Worm (Caenorhabditis elegans) whole organism, early embryonic: ENCODE data around the gene H20E11.3.

ENCODE experiments used
- B0310.2 ChIP-seq: sonication (generic microtip); optimal IDR thresholded peaks from 2 replicates; lab custom pipeline; 2016; ENCODE audit warnings: mild to moderate bottlenecking, missing genetic modification characterization, missing compliant biosample characterization
- F13C5.2 ChIP-seq: sonication (generic microtip); optimal IDR thresholded peaks from 2 replicates; lab custom pipeline; 2017; ENCODE audit warnings: mild to moderate bottlenecking, missing genetic modification characterization, inconsistent platforms, missing compliant biosample characterization
- aly-1 ChIP-seq: sonication (generic microtip); optimal IDR thresholded peaks from 2 replicates; lab custom pipeline; 2016; ENCODE audit warnings: missing genetic modification characterization, missing compliant biosample characterization
- ama-1 ChIP-seq: fragments of 150-350 bp; optimal IDR thresholded peaks from 2 replicates; lab custom pipeline; 2014
- ceh-13 ChIP-seq: fragments of 200-800 bp; sonication (Bioruptor generic); optimal IDR thresholded peaks from 2 replicates; lab custom pipeline; 2018; ENCODE audit warnings: mild to moderate bottlenecking, missing genetic modification characterization, missing compliant biosample characterization
- ceh-36 ChIP-seq: sonication (generic microtip); optimal IDR thresholded peaks from 2 replicates; lab custom pipeline; 2016; ENCODE audit warnings: missing genetic modification characterization, inconsistent platforms, missing compliant biosample characterization
- ets-7 ChIP-seq: sonication (generic microtip); optimal IDR thresholded peaks from 2 replicates; lab custom pipeline; 2016; ENCODE audit warnings: missing genotype, missing genetic modification characterization, missing compliant biosample characterization
- flt-1 ChIP-seq: fragments of 200-800 bp; sonication (Bioruptor generic); IDR thresholded peaks from 2 replicates; pipeline ENCODE4 v1.3.6; 2022; ENCODE audit warnings: missing genetic modification characterization, missing compliant biosample characterization
- hmbx-1 ChIP-seq: sonication (generic microtip); optimal IDR thresholded peaks from 2 replicates; lab custom pipeline; 2016; ENCODE audit warnings: mild to moderate bottlenecking, missing genetic modification characterization, missing compliant biosample characterization
- hmg-4 ChIP-seq: fragments of 200-800 bp; sonication (Bioruptor generic); optimal IDR thresholded peaks from 2 replicates; lab custom pipeline; 2018; ENCODE audit warnings: mild to moderate bottlenecking, missing genetic modification characterization, missing compliant biosample characterization
- hnd-1 ChIP-seq: sonication (generic microtip); optimal IDR thresholded peaks from 2 replicates; lab custom pipeline; 2016; ENCODE audit warnings: missing genetic modification characterization, missing compliant biosample characterization
- pes-1 ChIP-seq: fragments of 200-800 bp; sonication (Bioruptor generic); IDR thresholded peaks from 2 replicates; pipeline ENCODE4 v1.3.6; 2022; ENCODE audit warnings: missing genetic modification reagents, missing genetic modification characterization, missing compliant biosample characterization
- scrt-1 ChIP-seq: fragments of 200-800 bp; sonication (Bioruptor generic); IDR thresholded peaks from 2 replicates; pipeline ENCODE4 v1.3.6; 2022; ENCODE audit warnings: missing genetic modification characterization, missing compliant biosample characterization
- sea-1 ChIP-seq: fragments of 200-800 bp; sonication (Bioruptor generic); conservative IDR thresholded peaks from 2 replicates; pipeline ENCODE4 v1.3.6; 2022; ENCODE audit warnings: missing genetic modification characterization, missing compliant biosample characterization
- tbx-11 ChIP-seq: fragments of 200-800 bp; sonication (Bioruptor generic); IDR thresholded peaks from 2 replicates; pipeline ENCODE4 v1.3.6; 2022; ENCODE audit warnings: missing genetic modification characterization, missing compliant biosample characterization
- tbx-37 ChIP-seq: fragments of 200-800 bp; sonication (Bioruptor generic); conservative IDR thresholded peaks from 2 replicates; pipeline ENCODE4 v1.3.6; 2022; ENCODE audit warnings: missing genetic modification reagents, missing genetic modification characterization, missing compliant biosample characterization
- tra-4 ChIP-seq: sonication (generic microtip); optimal IDR thresholded peaks from 2 replicates; lab custom pipeline; 2017; ENCODE audit warnings: missing genetic modification characterization, missing compliant biosample characterization

H20E11.3 gene

DNA sequence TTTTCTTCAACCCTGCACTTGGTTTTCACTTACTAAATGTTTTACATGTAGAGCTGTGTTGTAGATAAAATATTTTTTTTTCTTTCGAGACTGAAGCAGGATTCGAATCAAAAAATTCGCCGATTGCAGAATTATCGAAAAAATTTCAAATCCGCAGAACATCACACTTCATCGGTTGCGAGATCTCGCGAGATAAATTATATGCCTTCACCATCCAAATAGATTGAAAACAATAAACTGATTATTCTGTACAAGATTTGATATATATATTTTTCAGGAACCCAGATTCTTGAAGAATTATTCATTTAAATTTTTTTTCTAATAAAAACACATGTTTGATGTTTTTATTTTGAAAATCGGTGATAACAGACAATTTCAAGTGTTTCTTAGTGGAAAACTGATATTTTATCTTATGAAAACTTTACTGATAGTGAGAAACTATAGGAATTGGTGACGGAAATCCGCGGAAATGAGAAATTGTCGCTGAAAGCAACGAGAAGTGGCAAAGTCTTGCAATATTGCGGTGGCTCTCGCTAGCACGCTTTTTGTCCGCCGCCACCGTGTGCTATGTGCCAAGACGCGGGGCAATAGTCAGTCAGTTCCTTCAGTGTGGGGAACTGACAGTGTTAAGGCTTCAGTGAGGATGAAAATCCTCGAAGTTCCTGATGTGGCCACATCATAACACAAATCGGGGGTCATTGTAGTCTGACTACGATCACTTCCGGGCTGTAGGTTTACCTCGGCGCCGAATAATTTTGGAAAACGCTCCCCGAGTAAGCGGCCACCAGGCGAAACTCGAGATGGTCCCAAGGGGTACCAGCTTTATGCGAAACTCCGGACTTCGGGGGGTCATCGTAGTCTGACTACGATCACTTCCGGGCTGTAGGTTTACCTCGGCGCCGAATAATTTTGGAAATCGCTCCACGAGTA is 32.0 kb upstream of the H20E11.3 start:
- TF ChIP-seq ceh-13 (GFP tag; lab: Kevin White, UChicago), result no peak
- TF ChIP-seq tbx-37 (GFP tag; lab: Robert Waterston, UW), result no peak
- no peak for TF ChIP-seq ets-7 (tag; lab: Kevin White, UChicago)
- no peak for TF ChIP-seq aly-1 (tag; lab: Kevin White, UChicago)
- TF ChIP-seq tra-4 (tag; lab: Kevin White, UChicago), result no peak
- no peak for TF ChIP-seq tbx-11 (GFP tag; lab: Robert Waterston, UW)

DNA sequence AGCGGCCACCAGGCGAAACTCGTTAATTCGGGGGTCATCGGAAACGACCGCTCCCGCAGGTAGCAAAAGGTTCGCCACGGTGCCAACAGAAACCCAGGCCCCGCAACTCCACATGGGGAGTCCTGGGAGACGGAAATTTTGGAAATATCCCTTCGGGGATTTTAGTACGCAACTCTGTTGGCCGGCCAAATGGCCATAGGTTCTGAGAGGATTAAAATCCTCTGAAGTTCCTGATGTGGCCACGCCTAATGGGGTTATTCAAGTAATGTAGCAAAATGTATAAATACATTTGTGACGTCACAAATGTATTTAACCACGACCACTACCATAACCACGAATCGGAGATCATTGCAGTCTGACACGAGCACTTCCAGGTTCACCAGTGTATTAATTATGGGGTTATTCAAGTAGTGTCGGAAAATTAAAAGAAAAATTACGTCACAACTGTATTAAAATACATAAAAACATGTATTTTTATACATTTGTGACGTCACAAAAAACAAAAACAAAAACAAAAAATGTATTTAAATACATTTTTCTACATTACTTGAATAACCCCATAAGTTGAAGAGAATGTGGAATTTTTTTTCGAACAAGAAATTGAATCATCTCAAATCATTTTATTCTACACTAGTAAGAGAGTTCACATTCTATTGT is 31.2 kb upstream of the H20E11.3 start:
- TF ChIP-seq tbx-11 (GFP tag; lab: Robert Waterston, UW) (no peak), tbx-37 (GFP tag; lab: Robert Waterston, UW) (no peak), ama-1 (lab: Kevin White, UChicago) (no peak), hnd-1 (tag; lab: Kevin White, UChicago) (no peak), ets-7 (tag; lab: Kevin White, UChicago) (no peak), scrt-1 (no peak), hmbx-1 (no peak), sea-1 (GFP tag; lab: Robert Waterston, UW) (no peak), ceh-36 (tag; lab: Kevin White, UChicago) (no peak), flt-1 (GFP tag; lab: Robert Waterston, UW) (no peak)

ce11 chrIV:6795529-6795928 is 29.1 kb upstream of the H20E11.3 start, which contains the start of the genes C17H12.3 and C17H12.12:
C17H12.3 (minus strand) TSS chrIV:6795629.
C17H12.12 (plus strand) TSS chrIV:6795924.
- TF ChIP-seq ceh-13 (GFP tag; lab: Kevin White, UChicago), result no peak
- TF ChIP-seq aly-1 (tag; lab: Kevin White, UChicago), result no peak
- TF ChIP-seq F13C5.2, result no peak
- no peak for TF ChIP-seq sea-1 (GFP tag; lab: Robert Waterston, UW)
- no peak for TF ChIP-seq ceh-36 (tag; lab: Kevin White, UChicago)
- no peak for TF ChIP-seq hnd-1 (tag; lab: Kevin White, UChicago)
- TF ChIP-seq B0310.2, result no peak
- TF ChIP-seq ama-1 (lab: Kevin White, UChicago), result no peak
- no peak for TF ChIP-seq tra-4 (tag; lab: Kevin White, UChicago)
- TF ChIP-seq flt-1 (GFP tag; lab: Robert Waterston, UW), result no peak
- no peak for TF ChIP-seq hmg-4
- TF ChIP-seq tbx-11 (GFP tag; lab: Robert Waterston, UW), result no peak
- no peak for TF ChIP-seq tbx-37 (GFP tag; lab: Robert Waterston, UW)

- TF ChIP-seq tbx-37 (GFP tag; lab: Robert Waterston, UW) (no peak), scrt-1 (no peak), sea-1 (GFP tag; lab: Robert Waterston, UW) (no peak), ama-1 (lab: Kevin White, UChicago) (no peak), hmbx-1 (no peak), pes-1 (GFP tag; lab: Robert Waterston, UW) (no peak), hnd-1 (tag; lab: Kevin White, UChicago) (no peak), hmg-4 (no peak), tra-4 (tag; lab: Kevin White, UChicago) (no peak), aly-1 (tag; lab: Kevin White, UChicago) (no peak), F13C5.2 (no peak), tbx-11 (GFP tag; lab: Robert Waterston, UW) (no peak), ets-7 (tag; lab: Kevin White, UChicago) (no peak), ceh-36 (tag; lab: Kevin White, UChicago) (no peak), B0310.2 (no peak), flt-1 (GFP tag; lab: Robert Waterston, UW) (no peak), ceh-13 (GFP tag; lab: Kevin White, UChicago) (no peak)
Observed at ce11 chrIV:6802132-6802531, 22.5 kb upstream of the H20E11.3 start, which contains the start of the genes cest-4 and C17H12.11. cest-4 (minus strand) TSS chrIV:6802337. C17H12.11 (plus strand) TSS chrIV:6802387.

- TF ChIP-seq sea-1 (GFP tag; lab: Robert Waterston, UW) (no peak), F13C5.2 (no peak), hnd-1 (tag; lab: Kevin White, UChicago) (no peak), hmbx-1 (no peak), ets-7 (tag; lab: Kevin White, UChicago) (no peak), ceh-36 (tag; lab: Kevin White, UChicago) (no peak), tbx-11 (GFP tag; lab: Robert Waterston, UW) (no peak), scrt-1 (no peak), tbx-37 (GFP tag; lab: Robert Waterston, UW) (no peak), flt-1 (GFP tag; lab: Robert Waterston, UW) (no peak)
Observed at ce11 chrIV:6803294-6803693, 21.3 kb upstream of the H20E11.3 start.

ce11 chrIV:6803805-6804344 is 20.7 kb upstream of the H20E11.3 start:
- no peak for TF ChIP-seq B0310.2
- TF ChIP-seq ama-1 (lab: Kevin White, UChicago), result no peak
- TF ChIP-seq ets-7 (tag; lab: Kevin White, UChicago), result no peak
- TF ChIP-seq hmbx-1, result no peak
- TF ChIP-seq sea-1 (GFP tag; lab: Robert Waterston, UW), result no peak
- TF ChIP-seq pes-1 (GFP tag; lab: Robert Waterston, UW), result no peak
- no peak for TF ChIP-seq F13C5.2
- no peak for TF ChIP-seq hmg-4
- no peak for TF ChIP-seq flt-1 (GFP tag; lab: Robert Waterston, UW)
